Fruit fly (Drosophila melanogaster) whole organism: ENCODE data around the gene CG32639.

Experiments used
- EcR ChIP-seq, 2 experiments: fragments of >200 bp; optimal IDR thresholded peaks; 2 replicates each; lab custom pipeline; 2017; ENCODE audit warnings: missing biosample characterization in 2 of 2, missing genetic modification characterization in 2 of 2, missing genetic modification reagents in 2 of 2
- psq ChIP-seq: fragments of >200 bp; optimal IDR thresholded peaks from 2 replicates; lab custom pipeline; 2017
- usp ChIP-seq: fragments of >200 bp; optimal IDR thresholded peaks from 2 replicates; lab custom pipeline; 2017; ENCODE audit warnings: missing biosample characterization, missing genetic modification characterization, mixed read lengths

DNA sequence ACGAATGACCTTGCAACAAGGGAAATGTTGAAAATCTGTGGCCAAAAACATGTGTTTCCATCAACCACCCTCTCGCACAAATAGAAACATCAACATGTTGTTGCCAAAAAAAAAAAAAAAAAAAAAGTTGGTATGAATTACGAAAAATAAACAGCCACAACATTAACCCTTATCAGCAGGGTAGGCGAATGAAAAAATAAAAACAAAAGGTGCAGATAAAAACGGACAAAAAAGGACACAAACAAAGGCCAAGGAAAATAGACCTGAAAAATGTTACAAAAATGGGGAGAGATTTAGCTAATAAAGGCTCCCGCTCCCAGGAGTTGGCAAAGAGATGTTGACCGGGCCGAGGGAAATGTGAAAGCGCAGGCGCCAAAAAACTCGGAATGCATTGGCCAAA is 27.0 kb downstream of the CG32639 start:
- TF ChIP-seq EcR (GFP tag; optimal IDR thresholded peaks at IDR 0.05; lab: Kevin White, UChicago) (no peak), psq (lab: Kevin White, UChicago) (no peak), usp (no peak)
